Fruit fly (Drosophila melanogaster): ENCODE data around the gene snsl.
A peak's percentile ranks its signal among the peaks of the same experiment; 100 is the strongest.

DNA sequence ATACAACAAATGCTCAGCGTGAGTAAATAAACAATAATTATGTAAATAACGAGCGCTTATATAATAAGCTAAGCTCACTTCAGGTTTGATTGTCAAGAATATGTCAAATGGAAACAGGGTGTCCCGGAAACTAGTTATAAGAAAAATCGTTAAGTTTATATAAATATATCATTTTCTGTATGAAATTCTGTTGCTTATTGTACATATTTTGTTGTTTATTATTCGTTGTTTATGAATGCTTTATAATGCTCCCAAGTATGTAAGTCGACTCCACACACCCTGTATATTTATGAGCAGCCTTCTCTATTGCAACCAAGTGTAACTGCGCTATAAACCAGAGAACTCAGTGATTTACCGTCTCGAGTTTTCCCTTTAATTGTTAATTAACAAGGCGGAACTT, 24.0 kb upstream of the snsl start:
- TF ChIP-seq bab1 (GFP tag; optimal IDR thresholded peaks at IDR 0.05) (peak; percentile 35), Clk (GFP tag; optimal IDR thresholded peaks at IDR 0.05) (no peak), Crg-1 (GFP tag; optimal IDR thresholded peaks at IDR 0.05) (no peak), cic (GFP tag; optimal IDR thresholded peaks at IDR 0.05) (no peak), kay (GFP tag; ENCODE audit: borderline replicate concordance) (peak; percentile 36), Mnt (GFP tag; optimal IDR thresholded peaks at IDR 0.05) (no peak), toe (GFP tag; optimal IDR thresholded peaks at IDR 0.05) (peak; percentile 9), cnc (optimal IDR thresholded peaks at IDR 0.05) (no peak)
